Worm (Caenorhabditis elegans) whole organism, early embryonic: Measurements from ENCODE around the gene Y105C5B.1.

Experiments
- B0310.2 ChIP-seq: sonication (generic microtip); optimal IDR thresholded peaks from 2 replicates; lab custom pipeline; 2016; ENCODE audit warnings: mild to moderate bottlenecking, missing genetic modification characterization, missing compliant biosample characterization
- F13C5.2 ChIP-seq: sonication (generic microtip); optimal IDR thresholded peaks from 2 replicates; lab custom pipeline; 2017; ENCODE audit warnings: mild to moderate bottlenecking, missing genetic modification characterization, inconsistent platforms, missing compliant biosample characterization
- aly-1 ChIP-seq: sonication (generic microtip); optimal IDR thresholded peaks from 2 replicates; lab custom pipeline; 2016; ENCODE audit warnings: missing genetic modification characterization, missing compliant biosample characterization
- ama-1 ChIP-seq: fragments of 150-350 bp; optimal IDR thresholded peaks from 2 replicates; lab custom pipeline; 2014
- ceh-13 ChIP-seq: fragments of 200-800 bp; sonication (Bioruptor generic); optimal IDR thresholded peaks from 2 replicates; lab custom pipeline; 2018; ENCODE audit warnings: mild to moderate bottlenecking, missing genetic modification characterization, missing compliant biosample characterization
- ceh-36 ChIP-seq: sonication (generic microtip); optimal IDR thresholded peaks from 2 replicates; lab custom pipeline; 2016; ENCODE audit warnings: missing genetic modification characterization, inconsistent platforms, missing compliant biosample characterization
- ets-7 ChIP-seq: sonication (generic microtip); optimal IDR thresholded peaks from 2 replicates; lab custom pipeline; 2016; ENCODE audit warnings: missing genotype, missing genetic modification characterization, missing compliant biosample characterization
- flt-1 ChIP-seq: fragments of 200-800 bp; sonication (Bioruptor generic); IDR thresholded peaks from 2 replicates; pipeline ENCODE4 v1.3.6; 2022; ENCODE audit warnings: missing genetic modification characterization, missing compliant biosample characterization
- hmbx-1 ChIP-seq: sonication (generic microtip); optimal IDR thresholded peaks from 2 replicates; lab custom pipeline; 2016; ENCODE audit warnings: mild to moderate bottlenecking, missing genetic modification characterization, missing compliant biosample characterization
- hmg-4 ChIP-seq: fragments of 200-800 bp; sonication (Bioruptor generic); optimal IDR thresholded peaks from 2 replicates; lab custom pipeline; 2018; ENCODE audit warnings: mild to moderate bottlenecking, missing genetic modification characterization, missing compliant biosample characterization
- hnd-1 ChIP-seq: sonication (generic microtip); optimal IDR thresholded peaks from 2 replicates; lab custom pipeline; 2016; ENCODE audit warnings: missing genetic modification characterization, missing compliant biosample characterization
- pes-1 ChIP-seq: fragments of 200-800 bp; sonication (Bioruptor generic); IDR thresholded peaks from 2 replicates; pipeline ENCODE4 v1.3.6; 2022; ENCODE audit warnings: missing genetic modification reagents, missing genetic modification characterization, missing compliant biosample characterization
- scrt-1 ChIP-seq: fragments of 200-800 bp; sonication (Bioruptor generic); IDR thresholded peaks from 2 replicates; pipeline ENCODE4 v1.3.6; 2022; ENCODE audit warnings: missing genetic modification characterization, missing compliant biosample characterization
- sea-1 ChIP-seq: fragments of 200-800 bp; sonication (Bioruptor generic); conservative IDR thresholded peaks from 2 replicates; pipeline ENCODE4 v1.3.6; 2022; ENCODE audit warnings: missing genetic modification characterization, missing compliant biosample characterization
- tbx-11 ChIP-seq: fragments of 200-800 bp; sonication (Bioruptor generic); IDR thresholded peaks from 2 replicates; pipeline ENCODE4 v1.3.6; 2022; ENCODE audit warnings: missing genetic modification characterization, missing compliant biosample characterization
- tbx-37 ChIP-seq: fragments of 200-800 bp; sonication (Bioruptor generic); conservative IDR thresholded peaks from 2 replicates; pipeline ENCODE4 v1.3.6; 2022; ENCODE audit warnings: missing genetic modification reagents, missing genetic modification characterization, missing compliant biosample characterization
- tra-4 ChIP-seq: sonication (generic microtip); optimal IDR thresholded peaks from 2 replicates; lab custom pipeline; 2017; ENCODE audit warnings: missing genetic modification characterization, missing compliant biosample characterization

The Y105C5B.1 gene

DNA sequence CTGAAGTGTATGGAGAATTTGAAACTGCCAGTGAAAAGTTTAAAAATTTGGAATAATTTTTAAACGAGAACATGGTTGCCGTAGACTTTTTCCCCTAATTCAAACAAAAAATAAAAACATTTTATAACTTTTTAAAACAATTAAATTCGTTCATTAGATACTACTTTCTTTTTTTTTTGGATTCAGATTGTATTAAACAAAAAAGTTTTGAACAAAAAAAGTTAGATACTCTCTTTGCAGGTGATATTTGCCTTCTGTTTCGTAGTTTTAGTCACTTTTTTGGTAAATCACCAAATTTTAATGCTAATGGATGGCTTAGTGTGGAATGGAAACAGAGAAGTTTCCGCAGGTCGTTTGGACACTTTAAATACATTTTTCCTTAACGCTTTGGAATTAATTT lies at the start of gene Y105C5B.1:
Y105C5B.1 (plus strand) TSS at position 301 of the 400 bp plus-strand sequence.
- TF ChIP-seq tra-4 = no peak
- TF ChIP-seq F13C5.2 (tag; lab: Kevin White, UChicago) = no peak
- TF ChIP-seq tbx-11 (GFP tag; lab: Robert Waterston, UW) = no peak
- no peak for TF ChIP-seq hmg-4 (GFP tag; lab: Kevin White, UChicago)
- no peak for TF ChIP-seq scrt-1 (GFP tag; lab: Robert Waterston, UW)
- no peak for TF ChIP-seq B0310.2 (tag; lab: Kevin White, UChicago)
- TF ChIP-seq aly-1 (tag; lab: Kevin White, UChicago) = no peak
- TF ChIP-seq ets-7 = no peak
- TF ChIP-seq ama-1 (lab: Kevin White, UChicago) = no peak
- no peak for TF ChIP-seq ceh-13 (GFP tag; lab: Kevin White, UChicago)
- no peak for TF ChIP-seq ceh-36 (tag; lab: Kevin White, UChicago)
- no peak for TF ChIP-seq tbx-37 (GFP tag; lab: Robert Waterston, UW)
- TF ChIP-seq sea-1 = no peak
- TF ChIP-seq pes-1 (GFP tag; lab: Robert Waterston, UW) = no peak
- no peak for TF ChIP-seq hmbx-1
- TF ChIP-seq hnd-1 = no peak
- no peak for TF ChIP-seq flt-1 (GFP tag; lab: Robert Waterston, UW)

DNA sequence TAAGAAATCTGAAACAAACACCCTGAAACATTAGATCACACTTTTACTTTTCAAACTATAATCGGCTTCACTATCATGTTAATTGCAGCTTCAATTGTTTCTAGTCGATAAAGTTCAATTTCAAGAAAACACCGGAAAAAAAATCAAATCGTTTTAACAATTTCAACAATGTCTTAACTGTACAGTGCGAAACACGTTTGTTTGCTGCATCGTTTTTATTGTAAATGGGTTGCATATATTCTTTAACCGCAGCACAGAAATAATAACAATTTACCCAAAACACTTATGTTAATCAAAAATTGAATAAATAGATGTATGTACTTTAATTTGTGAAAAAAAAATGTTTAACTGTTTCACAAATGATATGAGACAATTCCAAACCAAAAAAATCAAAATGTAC lies 26.4 kb upstream of the Y105C5B.1 start:
- TF ChIP-seq tbx-11 (GFP tag; lab: Robert Waterston, UW) (no peak), hmg-4 (GFP tag; lab: Kevin White, UChicago) (no peak), ets-7 (no peak), tra-4 (no peak), flt-1 (GFP tag; lab: Robert Waterston, UW) (no peak), F13C5.2 (tag; lab: Kevin White, UChicago) (no peak), B0310.2 (tag; lab: Kevin White, UChicago) (no peak), pes-1 (GFP tag; lab: Robert Waterston, UW) (no peak), scrt-1 (GFP tag; lab: Robert Waterston, UW) (no peak), aly-1 (tag; lab: Kevin White, UChicago) (no peak), hnd-1 (no peak)

DNA sequence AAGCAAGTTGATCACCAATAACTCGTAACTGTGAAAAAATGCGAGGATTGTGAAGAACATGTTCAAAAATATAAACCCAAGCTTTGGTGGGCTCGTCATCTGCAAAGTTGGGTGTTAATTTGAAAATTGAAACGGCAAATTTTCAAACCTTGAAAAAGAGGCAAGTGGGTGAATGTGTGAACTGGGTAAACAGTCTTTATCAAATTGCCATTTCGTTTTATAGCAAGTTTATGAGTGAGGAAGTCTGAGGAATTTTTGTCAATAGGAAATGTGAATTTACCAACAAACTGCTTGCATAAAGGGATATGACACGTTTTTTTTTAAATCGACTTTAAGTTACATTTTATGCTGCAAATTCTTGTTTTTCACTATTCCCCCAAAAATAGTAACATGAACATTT lies 23.9 kb upstream of the Y105C5B.1 start, which contains the start of gene Y105C5A.1270:
Y105C5A.1270 (minus strand) TSS at position 101 of the 400 bp plus-strand sequence.
- no peak for TF ChIP-seq hnd-1
- TF ChIP-seq scrt-1 (GFP tag; lab: Robert Waterston, UW) = no peak
- no peak for TF ChIP-seq tbx-37 (GFP tag; lab: Robert Waterston, UW)
- TF ChIP-seq hmg-4 (GFP tag; lab: Kevin White, UChicago) = no peak
- no peak for TF ChIP-seq ets-7
- no peak for TF ChIP-seq aly-1 (tag; lab: Kevin White, UChicago)
- TF ChIP-seq ceh-36 (tag; lab: Kevin White, UChicago) = no peak
- no peak for TF ChIP-seq F13C5.2 (tag; lab: Kevin White, UChicago)

DNA sequence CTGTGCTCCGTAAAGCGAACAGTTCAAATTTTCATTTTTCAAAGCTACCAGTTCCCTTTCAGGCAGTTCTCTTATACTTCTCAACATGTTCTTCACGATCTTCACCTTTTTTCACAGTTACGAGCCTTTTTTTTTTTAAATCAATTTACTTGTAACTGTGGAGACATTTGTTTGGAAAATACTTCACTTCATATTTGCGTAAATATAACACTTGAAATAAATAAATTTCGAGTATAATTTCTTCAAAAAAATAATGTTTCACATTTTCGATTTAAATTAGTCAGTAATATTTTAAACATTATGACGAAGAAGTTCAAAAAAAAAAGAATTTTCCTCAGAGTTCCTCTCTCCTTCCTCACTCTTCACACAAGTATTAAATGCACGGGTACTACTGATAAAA lies 23.4 kb upstream of the Y105C5B.1 start, which contains the start of gene Y105C5A.1269:
Y105C5A.1269 (plus strand) TSS at position 301 of the 400 bp plus-strand sequence.
- TF ChIP-seq tbx-37 (GFP tag; lab: Robert Waterston, UW) = no peak
- no peak for TF ChIP-seq ceh-36 (tag; lab: Kevin White, UChicago)
- no peak for TF ChIP-seq F13C5.2 (tag; lab: Kevin White, UChicago)

DNA sequence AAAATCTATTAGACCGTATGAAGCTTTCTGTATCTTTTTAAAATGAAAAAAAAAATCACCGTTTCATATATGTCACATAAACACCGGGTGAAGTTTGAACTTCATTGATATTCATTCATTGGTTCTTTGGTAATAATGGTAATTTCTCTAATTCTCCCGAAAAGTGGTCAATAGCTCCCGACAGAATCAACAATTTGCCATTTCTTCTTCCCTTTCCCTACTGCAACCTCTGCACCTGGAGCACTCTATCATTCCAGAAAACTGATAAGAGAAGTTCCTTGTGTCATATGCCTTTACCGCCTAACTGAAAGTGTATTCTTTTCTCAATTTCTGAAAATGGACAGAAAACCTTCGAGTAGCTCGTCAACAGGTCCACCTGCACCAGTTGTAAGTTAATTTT lies 20.8 kb upstream of the Y105C5B.1 start, which contains the start of gene Y105C5A.24:
Y105C5A.24 (plus strand) TSS at position 220 of the 400 bp plus-strand sequence.
- TF ChIP-seq ets-7 (no peak), sea-1 (no peak), scrt-1 (GFP tag; lab: Robert Waterston, UW) (no peak), pes-1 (GFP tag; lab: Robert Waterston, UW) (no peak), hmg-4 (GFP tag; lab: Kevin White, UChicago) (no peak), hmbx-1 (no peak), ceh-13 (GFP tag; lab: Kevin White, UChicago) (no peak), flt-1 (GFP tag; lab: Robert Waterston, UW) (no peak), F13C5.2 (tag; lab: Kevin White, UChicago) (no peak), aly-1 (tag; lab: Kevin White, UChicago) (no peak), tra-4 (no peak), ama-1 (lab: Kevin White, UChicago) (no peak)

DNA sequence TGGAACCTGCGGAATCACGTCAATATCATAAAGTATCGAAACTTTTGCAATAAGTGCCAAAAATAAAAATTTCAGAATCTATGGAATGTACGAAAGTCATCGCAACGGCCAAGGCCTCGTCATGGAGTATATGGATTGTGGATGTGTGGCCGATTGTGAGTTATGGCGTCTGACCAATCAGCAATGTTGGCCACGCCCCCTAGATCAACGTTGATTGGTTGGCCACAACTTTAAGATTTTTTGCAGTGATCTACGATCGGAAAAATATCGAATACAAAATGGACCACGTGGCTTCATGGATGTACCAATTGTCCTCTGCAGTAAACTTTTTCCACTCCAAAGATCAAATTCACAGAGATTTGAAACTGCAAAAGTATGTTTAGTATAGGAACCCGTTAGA lies 19.8 kb upstream of the Y105C5B.1 start:
- TF ChIP-seq ama-1 (lab: Kevin White, UChicago) = no peak
- TF ChIP-seq hmbx-1 = no peak
- TF ChIP-seq tbx-37 (GFP tag; lab: Robert Waterston, UW) = no peak
- no peak for TF ChIP-seq F13C5.2 (tag; lab: Kevin White, UChicago)
- no peak for TF ChIP-seq flt-1 (GFP tag; lab: Robert Waterston, UW)
- no peak for TF ChIP-seq pes-1 (GFP tag; lab: Robert Waterston, UW)
- no peak for TF ChIP-seq hmg-4 (GFP tag; lab: Kevin White, UChicago)
- no peak for TF ChIP-seq tra-4
- no peak for TF ChIP-seq B0310.2 (tag; lab: Kevin White, UChicago)
- no peak for TF ChIP-seq scrt-1 (GFP tag; lab: Robert Waterston, UW)
- no peak for TF ChIP-seq ceh-13 (GFP tag; lab: Kevin White, UChicago)
- TF ChIP-seq ets-7 = no peak

DNA sequence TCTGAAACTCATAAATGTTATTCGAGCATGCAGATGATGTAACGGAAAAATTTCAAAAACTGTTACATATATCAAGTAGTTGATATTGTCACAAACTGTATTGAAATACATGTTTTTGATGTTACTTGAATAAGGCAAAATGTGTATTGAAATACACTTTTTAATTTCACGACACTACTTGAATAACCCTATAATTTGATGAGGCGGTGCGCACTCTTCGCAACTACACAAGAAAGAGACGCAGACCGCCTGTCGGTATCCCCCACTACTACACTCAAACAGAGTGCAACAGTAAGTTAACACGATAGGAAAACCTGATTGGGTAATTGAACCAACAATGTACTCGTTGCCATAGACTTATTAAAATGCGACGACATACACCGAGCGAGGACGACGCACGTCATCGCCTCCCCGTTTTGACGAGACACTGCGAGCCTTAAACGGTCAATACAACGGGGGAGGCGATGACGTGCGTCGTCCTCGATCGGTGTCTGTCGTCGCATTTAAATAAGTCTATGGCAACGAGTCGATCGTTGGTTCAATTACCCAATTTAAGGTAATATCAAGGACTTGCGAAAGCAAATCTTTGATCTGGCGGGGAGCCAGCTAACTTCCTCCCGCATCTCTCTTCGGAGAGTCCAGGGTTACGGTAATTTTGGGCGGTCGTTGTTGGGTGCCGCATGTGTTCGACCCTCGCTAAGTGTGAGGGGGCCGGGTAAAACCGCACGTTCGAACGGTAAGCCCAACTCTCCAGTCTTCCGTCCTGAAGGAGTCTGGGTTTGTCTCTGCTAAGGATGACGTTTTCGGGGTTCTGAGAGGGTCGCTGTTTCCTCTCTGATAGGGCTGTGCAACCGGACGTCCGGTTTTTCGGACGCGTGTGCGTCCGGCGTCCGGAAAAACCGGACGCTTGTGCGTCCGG lies 17.3 kb upstream of the Y105C5B.1 start:
- TF ChIP-seq tbx-37 (GFP tag; lab: Robert Waterston, UW) = no peak
- TF ChIP-seq sea-1 = no peak
- no peak for TF ChIP-seq tbx-11 (GFP tag; lab: Robert Waterston, UW)
